Worm (Caenorhabditis elegans): ENCODE measurements around the gene Y55B1AR.4.

The Y55B1AR.4 gene

ce11 chrIII:577467-577866 lies 27.8 kb downstream of the Y55B1AR.4 start, which contains the start of gene gtf-2H5:
Gene gtf-2H5, minus strand, starts transcription at chrIII:577567.
- TF ChIP-seq madf-10 (tag; optimal IDR thresholded peaks at IDR 0.05) = no peak
- TF ChIP-seq nhr-120 (GFP tag; IDR thresholded peaks at IDR 0.05) = no peak
- no peak for TF ChIP-seq die-1 (tag; optimal IDR thresholded peaks at IDR 0.05)
- no peak for TF ChIP-seq ztf-18 (tag; optimal IDR thresholded peaks at IDR 0.05)
- TF ChIP-seq ets-4 (GFP tag; optimal IDR thresholded peaks at IDR 0.05) = no peak

- TF ChIP-seq bed-1 (GFP tag; IDR thresholded peaks at IDR 0.05) (no peak), him-1 (tag; optimal IDR thresholded peaks at IDR 0.05) (peak; percentile 91), snpc-3.4 (tag; optimal IDR thresholded peaks at IDR 0.05) (no peak)
These were observed 28.8 kb downstream of the Y55B1AR.4 start for ce11 chrIII:576555-576954.

ce11 chrIII:568815-569214 lies 36.5 kb downstream of the Y55B1AR.4 start:
- TF ChIP-seq lsl-1 (GFP tag; optimal IDR thresholded peaks at IDR 0.05) (no peak), somi-1 (GFP tag; optimal IDR thresholded peaks at IDR 0.05) (no peak), athp-1 (tag; optimal IDR thresholded peaks at IDR 0.05) (no peak)

- TF ChIP-seq dpl-1 (GFP tag; optimal IDR thresholded peaks at IDR 0.05) (no peak), tlf-1 (GFP tag; optimal IDR thresholded peaks at IDR 0.05) (no peak), xnd-1 (tag; optimal IDR thresholded peaks at IDR 0.05) (no peak), lsl-1 (GFP tag; optimal IDR thresholded peaks at IDR 0.05) (no peak), dox-1 (GFP tag; IDR thresholded peaks at IDR 0.05) (no peak), Y53F4B.3 (GFP tag; IDR thresholded peaks at IDR 0.05) (no peak), aptf-3 (GFP tag; IDR thresholded peaks at IDR 0.05) (no peak), ceh-58 (GFP tag; IDR thresholded peaks at IDR 0.05) (no peak), zfh-2 (GFP tag; conservative IDR thresholded peaks at IDR 0.05) (no peak), mel-28 (tag; optimal IDR thresholded peaks at IDR 0.05; ENCODE audit: borderline replicate concordance) (no peak), madf-3 (GFP tag; IDR thresholded peaks at IDR 0.05) (no peak), attf-6 (GFP tag; IDR thresholded peaks at IDR 0.05) (no peak), egl-18 (GFP tag; IDR thresholded peaks at IDR 0.05) (no peak), snpc-1.3 (tag; optimal IDR thresholded peaks at IDR 0.05; ENCODE audit: insufficient read depth) (no peak), snpc-4 (GFP tag; optimal IDR thresholded peaks at IDR 0.05) (no peak), snpc-4 (tag; optimal IDR thresholded peaks at IDR 0.05) (no peak), F37B4.10 (GFP tag; IDR thresholded peaks at IDR 0.05) (no peak), cebp-2 (GFP tag; IDR thresholded peaks at IDR 0.05) (no peak), atf-7 (tag; optimal IDR thresholded peaks at IDR 0.05) (no peak)
These were observed 40.5 kb downstream of the Y55B1AR.4 start for ce11 chrIII:564786-565185.

- TF ChIP-seq dpl-1 (GFP tag; optimal IDR thresholded peaks at IDR 0.05) = no peak
- TF ChIP-seq lin-35 (GFP tag; optimal IDR thresholded peaks at IDR 0.05) = no peak
- no peak for TF ChIP-seq aptf-3 (GFP tag; IDR thresholded peaks at IDR 0.05)
- TF ChIP-seq hmg-20 (GFP tag; IDR thresholded peaks at IDR 0.05) = no peak
- TF ChIP-seq F52B5.7 (tag; optimal IDR thresholded peaks at IDR 0.05) = no peak
- TF ChIP-seq tlf-1 (GFP tag; optimal IDR thresholded peaks at IDR 0.05) = no peak
- TF ChIP-seq let-526 (GFP tag; IDR thresholded peaks at IDR 0.05) = no peak
- TF ChIP-seq Y53G8AR.9 (GFP tag; conservative IDR thresholded peaks at IDR 0.05) = no peak
- no peak for TF ChIP-seq attf-6 (GFP tag; IDR thresholded peaks at IDR 0.05)
- TF ChIP-seq egrh-3 (GFP tag; IDR thresholded peaks at IDR 0.05) = no peak
- TF ChIP-seq cebp-1 (GFP tag; IDR thresholded peaks at IDR 0.05) = no peak
- TF ChIP-seq cebp-1 (tag; optimal IDR thresholded peaks at IDR 0.05) = no peak
- no peak for TF ChIP-seq unc-130 (GFP tag; optimal IDR thresholded peaks at IDR 0.05)
These were observed 41.6 kb downstream of the Y55B1AR.4 start for ce11 chrIII:563755-564154.
